Worm (Caenorhabditis elegans) whole organism, L4 larva: Measurements from ENCODE around the gene myo-6.

Source experiments
- F49E8.2 ChIP-seq: sonication (generic microtip); optimal IDR thresholded peaks from 2 replicates; lab custom pipeline; 2016; ENCODE audit warnings: missing compliant biosample characterization, mild to moderate bottlenecking, missing genetic modification characterization, borderline replicate concordance
- T20F7.1 ChIP-seq: fragments of 200-800 bp; sonication (Bioruptor generic); optimal IDR thresholded peaks from 2 replicates; lab custom pipeline; 2018; ENCODE audit warnings: mild to moderate bottlenecking, missing genetic modification characterization, missing compliant biosample characterization
- Y48G9A.11 ChIP-seq: fragments of 200-800 bp; sonication (Bioruptor generic); IDR thresholded peaks from 2 replicates; pipeline ENCODE4 v1.3.6; 2022; ENCODE audit warnings: missing genetic modification reagents, missing genetic modification characterization, missing compliant biosample characterization
- Y5F2A.4 ChIP-seq: fragments of 200-800 bp; sonication (Bioruptor generic); optimal IDR thresholded peaks from 2 replicates; lab custom pipeline; 2018; ENCODE audit warnings: mild to moderate bottlenecking, missing genetic modification characterization, missing compliant biosample characterization
- ZK337.2 ChIP-seq: fragments of 200-800 bp; sonication (Bioruptor generic); IDR thresholded peaks from 2 replicates; pipeline ENCODE4 v1.3.6; 2022; ENCODE audit warnings: missing genetic modification reagents, missing genetic modification characterization, missing compliant biosample characterization
- aha-1 ChIP-seq: fragments of 150-350 bp; peaks from one replicate; lab custom pipeline; 2014; ENCODE audit warnings: missing biosample characterization, missing genetic modification characterization
- ama-1 ChIP-seq: fragments of 150-350 bp; optimal IDR thresholded peaks from 2 replicates; lab custom pipeline; 2014; ENCODE audit warnings: inconsistent platforms, mixed read lengths
- ceh-28 ChIP-seq: fragments of 150-350 bp; optimal IDR thresholded peaks from 2 replicates; lab custom pipeline; 2014; ENCODE audit warnings: missing biosample characterization, missing genetic modification reagents, missing genetic modification characterization
- ceh-44 ChIP-seq: fragments of 200-800 bp; sonication (Bioruptor generic); IDR thresholded peaks from 2 replicates; pipeline ENCODE4 v1.3.6; 2022; ENCODE audit warnings: missing genetic modification reagents, missing genetic modification characterization, missing compliant biosample characterization
- ceh-62 ChIP-seq: sonication (generic microtip); optimal IDR thresholded peaks from 2 replicates; lab custom pipeline; 2017; ENCODE audit warnings: missing biosample characterization, missing genetic modification characterization
- ceh-82 ChIP-seq: sonication (generic microtip); optimal IDR thresholded peaks from 2 replicates; lab custom pipeline; 2017; ENCODE audit warnings: missing biosample characterization, missing genetic modification characterization
- daf-12 ChIP-seq: fragments of 150-350 bp; optimal IDR thresholded peaks from 2 replicates; lab custom pipeline; 2014; ENCODE audit warnings: missing biosample characterization, missing genetic modification reagents, missing genetic modification characterization
- daf-8 ChIP-seq: fragments of 200-800 bp; sonication (Bioruptor generic); IDR thresholded peaks from 2 replicates; pipeline ENCODE4 v1.3.6; 2022; ENCODE audit warnings: missing genetic modification characterization, missing compliant biosample characterization
- dmd-8 ChIP-seq: fragments of 200-800 bp; sonication (Bioruptor generic); IDR thresholded peaks from 2 replicates; pipeline ENCODE4 v1.3.6; 2022; ENCODE audit warnings: missing genetic modification characterization, missing compliant biosample characterization
- dpl-1 ChIP-seq: fragments of 150-350 bp; optimal IDR thresholded peaks from 2 replicates; lab custom pipeline; 2014; ENCODE audit warnings: missing biosample characterization, missing genetic modification reagents, missing genetic modification characterization
- dve-1 ChIP-seq: sonication (generic microtip); optimal IDR thresholded peaks from 2 replicates; lab custom pipeline; 2017; ENCODE audit warnings: antibody characterized with exemption, mild to moderate bottlenecking, missing genetic modification characterization, missing compliant biosample characterization; ENCODE audit not compliant: insufficient read depth
- fkh-10 ChIP-seq: fragments of 150-350 bp; optimal IDR thresholded peaks from 2 replicates; lab custom pipeline; 2014; ENCODE audit warnings: missing biosample characterization, missing genetic modification reagents, missing genetic modification characterization
- jun-1 ChIP-seq: fragments of 150-350 bp; optimal IDR thresholded peaks from 2 replicates; lab custom pipeline; 2014; ENCODE audit warnings: missing biosample characterization, missing genetic modification reagents, missing genetic modification characterization
- lin-15B ChIP-seq: fragments of 150-350 bp; sonication (generic microtip); optimal IDR thresholded peaks from 3 replicates; lab custom pipeline; 2014; ENCODE audit warnings: missing biosample characterization, missing genetic modification characterization
- lin-29 ChIP-seq: fragments of 200-800 bp; sonication (Bioruptor generic); IDR thresholded peaks from 2 replicates; pipeline ENCODE4 v1.3.6; 2022; ENCODE audit warnings: missing genetic modification reagents, missing genetic modification characterization, missing compliant biosample characterization
- lin-38 ChIP-seq: fragments of 200-800 bp; sonication (Bioruptor generic); IDR thresholded peaks from 2 replicates; pipeline ENCODE4 v1.3.6; 2022; ENCODE audit warnings: missing genetic modification reagents, missing genetic modification characterization, missing compliant biosample characterization
- lin-39 ChIP-seq: fragments of 150-350 bp; optimal IDR thresholded peaks from 2 replicates; lab custom pipeline; 2014; ENCODE audit warnings: missing biosample characterization, missing genetic modification reagents, missing genetic modification characterization
- madf-5 ChIP-seq, 2 experiments: fragments of 200-800 bp; sonication (Bioruptor generic); IDR thresholded peaks; 2 replicates each; pipeline ENCODE4 v1.3.6; 2022; ENCODE audit warnings: missing compliant biosample characterization in 2 of 2, missing genetic modification characterization in 2 of 2
- mdl-1 ChIP-seq, 2 experiments: fragments of 150-350 bp in 1 of 2; sonication (generic microtip) in 1 of 2; optimal IDR thresholded peaks; 2 replicates each; lab custom pipeline; 2014 to 2017; ENCODE audit warnings: missing biosample characterization in 2 of 2, missing genetic modification characterization in 2 of 2
- mxl-2 ChIP-seq: fragments of 200-800 bp; sonication (Bioruptor generic); conservative IDR thresholded peaks from 2 replicates; pipeline ENCODE4 v1.3.6; 2022; ENCODE audit warnings: missing genetic modification reagents, missing genetic modification characterization, missing compliant biosample characterization
- nhr-10 ChIP-seq: fragments of 150-350 bp; optimal IDR thresholded peaks from 2 replicates; lab custom pipeline; 2014; ENCODE audit warnings: missing biosample characterization, missing genetic modification characterization
- nhr-111 ChIP-seq: fragments of 200-800 bp; sonication (Bioruptor generic); optimal IDR thresholded peaks from 2 replicates; lab custom pipeline; 2018; ENCODE audit warnings: mild to moderate bottlenecking, missing genetic modification characterization, missing compliant biosample characterization
- nhr-237 ChIP-seq: sonication (generic microtip); optimal IDR thresholded peaks from 2 replicates; lab custom pipeline; 2017; ENCODE audit warnings: missing biosample characterization, missing genetic modification characterization
- nhr-28 ChIP-seq: fragments of 150-350 bp; optimal IDR thresholded peaks from 2 replicates; lab custom pipeline; 2014; ENCODE audit warnings: missing biosample characterization, missing genetic modification characterization
- nhr-41 ChIP-seq: fragments of 200-800 bp; sonication (Bioruptor generic); IDR thresholded peaks from 2 replicates; pipeline ENCODE4 v1.3.6; 2022; ENCODE audit warnings: missing genetic modification reagents, missing genetic modification characterization, missing compliant biosample characterization
- nhr-48 ChIP-seq: sonication (generic microtip); optimal IDR thresholded peaks from 2 replicates; lab custom pipeline; 2016; ENCODE audit warnings: mild to moderate bottlenecking, missing genetic modification characterization, missing compliant biosample characterization
- nhr-6 ChIP-seq: fragments of 150-350 bp; optimal IDR thresholded peaks from 2 replicates; lab custom pipeline; 2014; ENCODE audit warnings: missing biosample characterization, missing genetic modification characterization
- pha-4 ChIP-seq, 2 experiments: fragments of 150-350 bp in 1 of 2; fragments of 200-800 bp in 1 of 2; sonication (Bioruptor generic) in 1 of 2; IDR thresholded peaks in 1 of 2; optimal IDR thresholded peaks in 1 of 2; 2 replicates each; pipeline versions ENCODE4 v1.3.6 to Lab custom; 2014 to 2022; ENCODE audit warnings: missing genetic modification characterization in 2 of 2, missing genetic modification reagents in 2 of 2, missing biosample characterization in 1 of 2, missing compliant biosample characterization in 1 of 2
- pqm-1 ChIP-seq: sonication (generic microtip); optimal IDR thresholded peaks from 2 replicates; lab custom pipeline; 2017; ENCODE audit warnings: missing biosample characterization, missing genetic modification characterization
- rbr-2 ChIP-seq: sonication (generic microtip); optimal IDR thresholded peaks from 2 replicates; lab custom pipeline; 2016; ENCODE audit warnings: missing genotype, missing genetic modification characterization, missing compliant biosample characterization
- sdz-12 ChIP-seq: fragments of 200-800 bp; sonication (Bioruptor generic); optimal IDR thresholded peaks from 2 replicates; lab custom pipeline; 2018; ENCODE audit warnings: mild to moderate bottlenecking, missing genetic modification characterization, missing compliant biosample characterization
- set-16 ChIP-seq: fragments of 200-800 bp; sonication (Bioruptor generic); IDR thresholded peaks from 2 replicates; pipeline ENCODE4 v1.3.6; 2022; ENCODE audit warnings: missing genetic modification reagents, missing genetic modification characterization, missing compliant biosample characterization
- skn-1 ChIP-seq: fragments of 150-350 bp; optimal IDR thresholded peaks from 2 replicates; lab custom pipeline; 2014; ENCODE audit warnings: missing biosample characterization, missing genetic modification characterization
- snpc-4 ChIP-seq: fragments of 150-350 bp; optimal IDR thresholded peaks from 2 replicates; lab custom pipeline; 2014; ENCODE audit warnings: missing biosample characterization, missing genetic modification characterization
- spr-1 ChIP-seq: sonication (generic microtip); optimal IDR thresholded peaks from 2 replicates; lab custom pipeline; 2016; ENCODE audit warnings: mild to moderate bottlenecking, missing genetic modification characterization, missing compliant biosample characterization
- tag-97 ChIP-seq: fragments of 200-800 bp; sonication (Bioruptor generic); IDR thresholded peaks from 2 replicates; pipeline ENCODE4 v1.3.6; 2022; ENCODE audit warnings: missing genetic modification characterization, missing compliant biosample characterization
- tra-1 ChIP-seq: fragments of 200-800 bp; sonication (Bioruptor generic); IDR thresholded peaks from 2 replicates; pipeline ENCODE4 v1.3.6; 2022; ENCODE audit warnings: missing genetic modification reagents, missing genetic modification characterization, missing compliant biosample characterization
- unc-39 ChIP-seq: sonication (generic microtip); optimal IDR thresholded peaks from 2 replicates; lab custom pipeline; 2017; ENCODE audit warnings: missing biosample characterization, missing genetic modification characterization
- vab-7 ChIP-seq: fragments of 200-800 bp; sonication (Bioruptor generic); IDR thresholded peaks from 2 replicates; pipeline ENCODE4 v1.3.6; 2022; ENCODE audit warnings: missing genetic modification reagents, missing genetic modification characterization, missing compliant biosample characterization
- ztf-7 ChIP-seq: fragments of 150-350 bp; optimal IDR thresholded peaks from 2 replicates; lab custom pipeline; 2014; ENCODE audit warnings: missing biosample characterization, missing genetic modification characterization

Gene myo-6

ce11 chrIII:13462965-13463783 is 53.6 kb downstream of the myo-6 start, which contains the start of gene ant-1.1 (continued):
- TF ChIP-seq pqm-1 = peak; percentile 21
- TF ChIP-seq lin-15B (tag; lab: Kevin White, UChicago) = peak; percentile 30
- peak; percentile 93 for TF ChIP-seq dve-1 (tag; lab: Kevin White, UChicago)
- TF ChIP-seq ceh-82 = no peak
- TF ChIP-seq daf-12 (tag; lab: Kevin White, UChicago) = no peak
- no peak for TF ChIP-seq nhr-237 (tag; lab: Kevin White, UChicago)
- no peak for TF ChIP-seq madf-5 (GFP tag; IDR thresholded peaks at IDR 0.05; lab: Robert Waterston, UW)
- TF ChIP-seq tra-1 = peak; percentile 81
- TF ChIP-seq, all 104 proteins: peak for 67

- TF ChIP-seq pqm-1 (peak; percentile 93), ztf-7 (tag; lab: Kevin White, UChicago) (no peak), rbr-2 (tag; lab: Kevin White, UChicago) (peak; percentile 44), daf-8 (GFP tag; lab: Robert Waterston, UW) (peak; percentile 34; the same call in 1 of the 2 replicates), spr-1 (tag; lab: Kevin White, UChicago) (peak; percentile 58), Y48G9A.11 (GFP tag; lab: Robert Waterston, UW) (peak; percentile 85), aha-1 (peak; percentile 91), ama-1 (lab: Kevin White, UChicago) (peak; percentile 99), set-16 (GFP tag; lab: Robert Waterston, UW) (no peak), nhr-28 (peak; percentile 91), nhr-6 (tag; lab: Kevin White, UChicago) (peak; percentile 85), ceh-28 (no peak), tag-97 (no peak), snpc-4 (tag; lab: Kevin White, UChicago) (no peak), nhr-41 (GFP tag; lab: Robert Waterston, UW) (no peak; the same call in 1 of the 2 replicates), lin-29 (GFP tag; lab: Robert Waterston, UW) (no peak; the same call in 1 of the 2 replicates), lin-38 (peak; percentile 80), lin-39 (tag; lab: Kevin White, UChicago) (peak; percentile 58), ceh-44 (GFP tag; lab: Robert Waterston, UW) (peak; percentile 6; the same call in 1 of the 2 replicates), sdz-12 (GFP tag; lab: Kevin White, UChicago) (peak; percentile 97), vab-7 (GFP tag; lab: Robert Waterston, UW) (0 out of 2 replicates have a peak, but pooled peaks have one; percentile 8), pha-4 (GFP tag; IDR thresholded peaks at IDR 0.05; lab: Robert Waterston, UW) (peak; percentile 77; the same call in 1 of the 2 replicates), pha-4 (tag; optimal IDR thresholded peaks at IDR 0.05; lab: Kevin White, UChicago) (peak; percentile 18), nhr-48 (peak; percentile 92), fkh-10 (no peak), dpl-1 (peak; percentile 7), nhr-10 (tag; lab: Kevin White, UChicago) (peak; percentile 69), dmd-8 (GFP tag; lab: Robert Waterston, UW) (peak; percentile 78; the same call in 1 of the 2 replicates), madf-5 (GFP tag; IDR thresholded peaks at IDR 0.05; lab: Robert Waterston, UW) (peak in 1 of 2 experiments; percentile 81; a peak in 2 of 4 replicates), tra-1 (peak; percentile 70), skn-1 (tag; lab: Kevin White, UChicago) (no peak), ceh-62 (tag; lab: Kevin White, UChicago) (no peak), nhr-237 (tag; lab: Kevin White, UChicago) (peak; percentile 63), mxl-2 (no peak), mdl-1 (tag; optimal IDR thresholded peaks at IDR 0.05; lab: Kevin White, UChicago) (peak; percentile 24 to 47), unc-39 (tag; lab: Kevin White, UChicago) (no peak), F49E8.2 (tag; lab: Kevin White, UChicago) (peak; percentile 92), Y5F2A.4 (GFP tag; lab: Kevin White, UChicago) (peak; percentile 78), T20F7.1 (GFP tag; lab: Kevin White, UChicago) (peak; percentile 65), nhr-111 (GFP tag; lab: Kevin White, UChicago) (no peak), jun-1 (no peak), ZK337.2 (GFP tag; lab: Robert Waterston, UW) (no peak)
These were observed 55.1 kb downstream of the myo-6 start, which contains the start of gene kel-3 for ce11 chrIII:13464493-13465362. Gene kel-3 (plus strand): TSS chrIII:13464820.
